Fruit fly (Drosophila melanogaster) whole organism, embryonic: Measurements from ENCODE around the gene CG14014.

Experiments
- Atf-2 ChIP-seq: fragments of 200-800 bp; sonication (Bioruptor generic); optimal IDR thresholded peaks from 2 replicates; lab custom pipeline; 2016; ENCODE audit warnings: missing biosample characterization, missing genetic modification characterization
- BtbVII ChIP-seq: fragments of 200-800 bp; sonication (Bioruptor generic); optimal IDR thresholded peaks from 3 replicates; lab custom pipeline; 2017; ENCODE audit warnings: missing biosample characterization, mild to moderate bottlenecking, missing genetic modification characterization
- CG11723 ChIP-seq: fragments of 200-800 bp; sonication (Bioruptor generic); optimal IDR thresholded peaks from 2 replicates; lab custom pipeline; 2017; ENCODE audit warnings: missing biosample characterization, mild to moderate bottlenecking, missing genetic modification characterization
- CG12155 ChIP-seq: fragments of 200-800 bp; sonication (Bioruptor generic); optimal IDR thresholded peaks from 3 replicates; lab custom pipeline; 2016; ENCODE audit warnings: missing biosample characterization, missing genetic modification characterization
- CG12769 ChIP-seq: fragments of 200-800 bp; sonication (Bioruptor generic); optimal IDR thresholded peaks from 2 replicates; lab custom pipeline; 2019; ENCODE audit warnings: missing biosample characterization, mild to moderate bottlenecking, missing genetic modification characterization, moderate library complexity
- CG15479 ChIP-seq: fragments of 200-800 bp; sonication (Bioruptor generic); optimal IDR thresholded peaks from 3 replicates; lab custom pipeline; 2019; ENCODE audit warnings: missing biosample characterization, mild to moderate bottlenecking, missing genetic modification characterization, moderate library complexity
- CG1647 ChIP-seq: fragments of 200-800 bp; sonication (Bioruptor generic); optimal IDR thresholded peaks from 3 replicates; lab custom pipeline; 2016; ENCODE audit warnings: missing biosample characterization, missing genetic modification characterization
- CG16779 ChIP-seq: fragments of 200-800 bp; sonication (Bioruptor generic); IDR thresholded peaks from 2 replicates; pipeline ENCODE4 v1.3.6; 2022; ENCODE audit warnings: missing biosample characterization, missing genetic modification characterization
- CG3995 ChIP-seq: fragments of 200-800 bp; sonication (Bioruptor generic); optimal IDR thresholded peaks from 3 replicates; lab custom pipeline; 2016; ENCODE audit warnings: missing biosample characterization, missing genetic modification characterization
- CG4328 ChIP-seq: fragments of 200-800 bp; sonication (Bioruptor generic); optimal IDR thresholded peaks from 3 replicates; lab custom pipeline; 2017; ENCODE audit warnings: missing biosample characterization, missing genetic modification reagents, missing genetic modification characterization
- CG6813 ChIP-seq: fragments of 200-800 bp; sonication (Bioruptor generic); optimal IDR thresholded peaks from 2 replicates; lab custom pipeline; 2017; ENCODE audit warnings: missing biosample characterization, missing genetic modification characterization, mild to moderate bottlenecking, moderate library complexity, missing genetic modification reagents
- CG7357 ChIP-seq: fragments of 200-800 bp; sonication (Bioruptor generic); IDR thresholded peaks from 3 replicates; pipeline ENCODE4 v1.3.6; 2022; ENCODE audit warnings: missing biosample characterization, missing genetic modification characterization
- CG8388 ChIP-seq: fragments of 200-800 bp; sonication (Bioruptor generic); optimal IDR thresholded peaks from 2 replicates; lab custom pipeline; 2019; ENCODE audit warnings: missing biosample characterization, mild to moderate bottlenecking, missing genetic modification characterization, moderate library complexity
- CG8944 ChIP-seq: fragments of 200-800 bp; sonication (Bioruptor generic); optimal IDR thresholded peaks from 3 replicates; lab custom pipeline; 2016; ENCODE audit warnings: missing biosample characterization, missing genetic modification characterization
- CG9727 ChIP-seq: fragments of 200-800 bp; sonication (Bioruptor generic); optimal IDR thresholded peaks from 3 replicates; lab custom pipeline; 2017; ENCODE audit warnings: missing biosample characterization, mild to moderate bottlenecking, missing genetic modification characterization
- CG9932 ChIP-seq: fragments of 200-800 bp; sonication (Bioruptor generic); IDR thresholded peaks from 2 replicates; pipeline ENCODE4 v1.3.6; 2022; ENCODE audit warnings: missing biosample characterization, missing genetic modification characterization
- D19A ChIP-seq: fragments of 200-800 bp; optimal IDR thresholded peaks from 3 replicates; lab custom pipeline; 2019; ENCODE audit warnings: missing biosample characterization, mild to moderate bottlenecking, missing genetic modification characterization, moderate library complexity
- Dad ChIP-seq: fragments of 200-800 bp; sonication (Bioruptor generic); optimal IDR thresholded peaks from 3 replicates; lab custom pipeline; 2016; ENCODE audit warnings: missing biosample characterization, missing genetic modification characterization
- Dek ChIP-seq: fragments of 200-800 bp; sonication (Bioruptor generic); optimal IDR thresholded peaks from 3 replicates; lab custom pipeline; 2019; ENCODE audit warnings: missing biosample characterization, mild to moderate bottlenecking, missing genetic modification characterization, moderate library complexity
- E2f2 ChIP-seq: fragments of 200-800 bp; sonication (Bioruptor generic); IDR thresholded peaks from 2 replicates; pipeline ENCODE4 v1.3.6; 2022; ENCODE audit warnings: missing biosample characterization, missing genetic modification characterization
- Fer3 ChIP-seq: fragments of 200-800 bp; sonication (Bioruptor generic); optimal IDR thresholded peaks from 2 replicates; lab custom pipeline; 2018; ENCODE audit warnings: missing biosample characterization, mild to moderate bottlenecking, missing genetic modification characterization, moderate library complexity
- HLHmδ ChIP-seq: fragments of 200-800 bp; sonication (Bioruptor generic); optimal IDR thresholded peaks from 2 replicates; lab custom pipeline; 2018; ENCODE audit warnings: missing biosample characterization, mild to moderate bottlenecking, missing genetic modification characterization, moderate library complexity
- Hr3 ChIP-seq: fragments of 200-800 bp; sonication (Bioruptor generic); optimal IDR thresholded peaks from 3 replicates; lab custom pipeline; 2016; ENCODE audit warnings: missing biosample characterization, missing genetic modification characterization
- Mad ChIP-seq: fragments of 200-800 bp; sonication (Bioruptor generic); optimal IDR thresholded peaks from 2 replicates; lab custom pipeline; 2016; ENCODE audit warnings: missing biosample characterization, missing genetic modification characterization
- Mes4 ChIP-seq: fragments of 200-800 bp; sonication (Bioruptor generic); optimal IDR thresholded peaks from 2 replicates; lab custom pipeline; 2016; ENCODE audit warnings: missing biosample characterization, missing genetic modification characterization
- Scr ChIP-seq: fragments of 200-800 bp; sonication (Bioruptor generic); IDR thresholded peaks from 2 replicates; pipeline ENCODE4 v1.3.6; 2022; ENCODE audit warnings: missing biosample characterization, missing genetic modification characterization; ENCODE audit not compliant: partially characterized antibody
- Sin3A ChIP-seq: fragments of >200 bp; optimal IDR thresholded peaks from 2 replicates; lab custom pipeline; 2018
- Sry-δ ChIP-seq: fragments of 200-800 bp; sonication (Bioruptor generic); optimal IDR thresholded peaks from 2 replicates; lab custom pipeline; 2016; ENCODE audit warnings: missing biosample characterization, missing genetic modification characterization
- Ssrp ChIP-seq: fragments of 200-800 bp; sonication (Bioruptor generic); optimal IDR thresholded peaks from 2 replicates; lab custom pipeline; 2018; ENCODE audit warnings: missing biosample characterization, mild to moderate bottlenecking, missing genetic modification characterization, moderate library complexity
- abd-A ChIP-seq: fragments of 200-800 bp; sonication (Bioruptor generic); optimal IDR thresholded peaks from 3 replicates; lab custom pipeline; 2019; ENCODE audit warnings: missing biosample characterization, mild to moderate bottlenecking, missing genetic modification characterization, moderate library complexity
- aop ChIP-seq: fragments of 200-800 bp; sonication (Bioruptor generic); IDR thresholded peaks from 2 replicates; pipeline ENCODE4 v1.3.6; 2022; ENCODE audit warnings: missing biosample characterization, missing genetic modification characterization
- corto ChIP-seq: fragments of 200-800 bp; sonication (Bioruptor generic); optimal IDR thresholded peaks from 2 replicates; lab custom pipeline; 2016; ENCODE audit warnings: missing biosample characterization, mild to moderate bottlenecking, missing genetic modification characterization, moderate library complexity
- dmrt11E ChIP-seq: fragments of 200-800 bp; sonication (Bioruptor generic); optimal IDR thresholded peaks from 3 replicates; lab custom pipeline; 2018; ENCODE audit warnings: missing biosample characterization, mild to moderate bottlenecking, missing genetic modification characterization, moderate library complexity
- dpn ChIP-seq, 2 experiments: fragments of 200-800 bp; sonication (Bioruptor generic); optimal IDR thresholded peaks; 3 replicates each; lab custom pipeline; 2016; ENCODE audit warnings: missing biosample characterization in 2 of 2, missing genetic modification characterization in 2 of 2
- ems ChIP-seq: fragments of 200-800 bp; sonication (Bioruptor generic); optimal IDR thresholded peaks from 3 replicates; lab custom pipeline; 2016; ENCODE audit warnings: missing biosample characterization, missing genetic modification characterization
- fu2 ChIP-seq: fragments of 200-800 bp; sonication (Bioruptor generic); optimal IDR thresholded peaks from 2 replicates; lab custom pipeline; 2016; ENCODE audit warnings: missing biosample characterization, missing genetic modification characterization
- gcm2 ChIP-seq: fragments of 200-800 bp; sonication (Bioruptor generic); optimal IDR thresholded peaks from 2 replicates; lab custom pipeline; 2016; ENCODE audit warnings: missing biosample characterization, missing genetic modification characterization
- grn ChIP-seq: fragments of 200-800 bp; sonication (Bioruptor generic); optimal IDR thresholded peaks from 3 replicates; lab custom pipeline; 2017; ENCODE audit warnings: missing biosample characterization, missing genetic modification characterization
- ind ChIP-seq: fragments of 200-800 bp; sonication (Bioruptor generic); optimal IDR thresholded peaks from 3 replicates; lab custom pipeline; 2016; ENCODE audit warnings: missing biosample characterization, missing genetic modification characterization
- knrl ChIP-seq: fragments of 200-800 bp; sonication (Bioruptor generic); IDR thresholded peaks from 3 replicates; pipeline ENCODE4 v1.3.6; 2022; ENCODE audit warnings: missing biosample characterization, missing genetic modification characterization; ENCODE audit not compliant: partially characterized antibody
- oc ChIP-seq: fragments of 200-800 bp; sonication (Bioruptor generic); optimal IDR thresholded peaks from 2 replicates; lab custom pipeline; 2018; ENCODE audit warnings: missing biosample characterization, mild to moderate bottlenecking, missing genetic modification characterization, moderate library complexity
- pan ChIP-seq, 4 experiments: fragments of >200 bp in 3 of 4; fragments of 200-800 bp in 1 of 4; sonication (Bioruptor generic) in 1 of 4; optimal IDR thresholded peaks in 3 of 4; IDR thresholded peaks in 1 of 4; 2 replicates each; pipeline versions ENCODE4 v1.3.6 to Lab custom; 2017 to 2022; ENCODE audit warnings: missing biosample characterization in 2 of 4, missing genetic modification characterization in 2 of 4, mixed read lengths in 1 of 4
- pnt ChIP-seq: fragments of 200-800 bp; sonication (Bioruptor generic); optimal IDR thresholded peaks from 3 replicates; lab custom pipeline; 2016; ENCODE audit warnings: missing biosample characterization, missing genetic modification characterization
- ro ChIP-seq: fragments of 200-800 bp; sonication (Bioruptor generic); IDR thresholded peaks from 2 replicates; pipeline ENCODE4 v1.3.6; 2022; ENCODE audit warnings: missing biosample characterization, missing genetic modification characterization
- sens-2 ChIP-seq: fragments of 200-800 bp; sonication (Bioruptor generic); IDR thresholded peaks from 2 replicates; pipeline ENCODE4 v1.3.6; 2022; ENCODE audit warnings: missing biosample characterization, missing genetic modification characterization
- sima ChIP-seq: fragments of 200-800 bp; sonication (Bioruptor generic); optimal IDR thresholded peaks from 2 replicates; lab custom pipeline; 2016; ENCODE audit warnings: missing biosample characterization, missing genetic modification characterization
- slp2 ChIP-seq: fragments of 200-800 bp; sonication (Bioruptor generic); optimal IDR thresholded peaks from 2 replicates; lab custom pipeline; 2016; ENCODE audit warnings: missing biosample characterization, missing genetic modification characterization
- tio ChIP-seq: fragments of 200-800 bp; sonication (Bioruptor generic); optimal IDR thresholded peaks from 2 replicates; lab custom pipeline; 2017; ENCODE audit warnings: missing biosample characterization, missing genetic modification characterization, inconsistent platforms
- tna ChIP-seq: fragments of 200-800 bp; sonication (Bioruptor generic); IDR thresholded peaks from 2 replicates; pipeline ENCODE4 v1.3.6; 2022; ENCODE audit warnings: missing biosample characterization, missing genetic modification characterization; ENCODE audit not compliant: partially characterized antibody
- trem ChIP-seq: fragments of 200-800 bp; optimal IDR thresholded peaks from 3 replicates; lab custom pipeline; 2019; ENCODE audit warnings: missing biosample characterization, mild to moderate bottlenecking, missing genetic modification characterization, moderate library complexity
- trh ChIP-seq: fragments of 200-800 bp; sonication (Bioruptor generic); optimal IDR thresholded peaks from 2 replicates; lab custom pipeline; 2016; ENCODE audit warnings: missing biosample characterization, missing genetic modification characterization

CG14014 gene

DNA sequence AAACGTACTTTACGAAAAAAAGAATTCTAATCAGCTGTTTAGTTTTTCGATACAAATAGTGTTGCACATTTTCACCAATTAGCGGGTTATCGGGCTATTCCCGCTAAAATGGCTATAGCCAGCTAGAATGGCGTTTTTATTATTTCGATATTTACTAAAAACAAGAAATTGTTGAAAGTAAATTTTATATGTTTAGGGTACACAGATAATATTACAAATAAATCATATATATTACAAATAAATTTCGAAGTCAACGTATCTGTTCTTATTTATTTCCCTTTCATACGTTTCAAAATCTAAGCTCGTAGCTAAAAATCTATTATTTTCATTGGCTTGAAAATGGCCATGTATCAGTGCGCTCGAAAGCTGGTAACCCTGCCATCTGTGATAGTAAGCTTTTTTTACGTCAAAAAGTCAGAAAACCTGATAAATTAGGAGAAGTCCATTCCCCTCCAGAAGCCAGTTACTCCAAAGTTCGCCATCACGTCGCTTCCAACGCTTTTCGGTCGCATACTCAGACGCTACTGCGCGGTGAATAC, 30.7 kb downstream of the CG14014 start, which contains the start of the genes CG7382 and cl (continued):
- no peak for TF ChIP-seq Mad (GFP tag; lab: Kevin White, UChicago)
- TF ChIP-seq Sin3A (lab: Kevin White, UChicago) = peak; percentile 81
- no peak for TF ChIP-seq CG15479 (GFP tag; lab: Kevin White, UChicago)
- peak; percentile 18 for TF ChIP-seq Sry-δ
- TF ChIP-seq Ssrp (tag; lab: Kevin White, UChicago) = peak; percentile 39
- no peak for TF ChIP-seq slp2 (GFP tag; lab: Kevin White, UChicago)
- peak; percentile 35 for TF ChIP-seq Dek
- no peak for TF ChIP-seq ro (GFP tag; lab: Robert Waterston, UW)
- no peak for TF ChIP-seq CG8388 (GFP tag; lab: Kevin White, UChicago)
- no peak for TF ChIP-seq CG6813 (GFP tag; lab: Kevin White, UChicago)
- no peak for TF ChIP-seq HLHmδ (GFP tag; lab: Kevin White, UChicago)
- TF ChIP-seq CG9932 (GFP tag; lab: Robert Waterston, UW) = peak; percentile 76
- no peak for TF ChIP-seq gcm2 (GFP tag; lab: Kevin White, UChicago)
- no peak for TF ChIP-seq Scr
- TF ChIP-seq trem = peak; percentile 30
- no peak for TF ChIP-seq Atf-2 (GFP tag; lab: Kevin White, UChicago)
- TF ChIP-seq E2f2 (GFP tag; lab: Robert Waterston, UW) = peak; percentile 22; the same call in 1 of the 2 replicates
- no peak for TF ChIP-seq oc
- no peak for TF ChIP-seq Dad (GFP tag; lab: Kevin White, UChicago)
- TF ChIP-seq pan (optimal IDR thresholded peaks at IDR 0.05; lab: Kevin White, UChicago) = no peak
- peak in 1 of 2 experiments; percentile 18 for TF ChIP-seq pan (GFP tag; optimal IDR thresholded peaks at IDR 0.05 in 1 of 2, IDR thresholded peaks at IDR 0.05 in 1 of 2)
- TF ChIP-seq CG9727 (GFP tag; lab: Kevin White, UChicago) = peak; percentile 42
- TF ChIP-seq BtbVII (GFP tag; lab: Kevin White, UChicago) = no peak
- peak; percentile 36 for TF ChIP-seq CG12155
- no peak for TF ChIP-seq CG1647 (GFP tag; lab: Kevin White, UChicago)
- no peak for TF ChIP-seq abd-A (tag; lab: Kevin White, UChicago)
- no peak for TF ChIP-seq sima
- peak in 1 of 2 experiments; percentile 57 for TF ChIP-seq dpn (GFP tag; optimal IDR thresholded peaks at IDR 0.05; lab: Kevin White, UChicago)
- no peak for TF ChIP-seq sens-2 (GFP tag; lab: Robert Waterston, UW)
- no peak for TF ChIP-seq fu2 (GFP tag; lab: Kevin White, UChicago)
- TF ChIP-seq CG4328 (GFP tag; lab: Kevin White, UChicago) = peak; percentile 18
- no peak for TF ChIP-seq CG16779 (GFP tag; lab: Robert Waterston, UW)
- TF ChIP-seq ind (GFP tag; lab: Kevin White, UChicago) = peak; percentile 54
- TF ChIP-seq CG7357 (GFP tag; lab: Robert Waterston, UW) = no peak
- TF ChIP-seq grn (GFP tag; lab: Kevin White, UChicago) = no peak
- no peak for TF ChIP-seq CG12769 (tag; lab: Kevin White, UChicago)
- TF ChIP-seq pnt (GFP tag; lab: Kevin White, UChicago) = no peak
- no peak for TF ChIP-seq aop (GFP tag; lab: Robert Waterston, UW)
- no peak for TF ChIP-seq CG8944
- TF ChIP-seq corto = no peak
- peak; percentile 21 for TF ChIP-seq Hr3 (GFP tag; lab: Kevin White, UChicago)
- no peak for TF ChIP-seq tna (GFP tag; lab: Robert Waterston, UW)
- TF ChIP-seq Mes4 (GFP tag; lab: Kevin White, UChicago) = no peak
- no peak for TF ChIP-seq trh
- no peak for TF ChIP-seq CG3995 (GFP tag; lab: Kevin White, UChicago)
- no peak for TF ChIP-seq Fer3 (tag; lab: Kevin White, UChicago)
- TF ChIP-seq tio (GFP tag; lab: Kevin White, UChicago) = no peak
- TF ChIP-seq ems (GFP tag; lab: Kevin White, UChicago) = no peak
- TF ChIP-seq CG11723 (GFP tag; lab: Kevin White, UChicago) = no peak
- TF ChIP-seq knrl (GFP tag; lab: Robert Waterston, UW) = no peak
- TF ChIP-seq D19A = peak; percentile 30
- TF ChIP-seq dmrt11E (tag; lab: Kevin White, UChicago) = peak; percentile 9
